Worm (Caenorhabditis elegans): ENCODE results near the gene rif-1.1.
A peak's percentile ranks its signal among the peaks of the same experiment; 100 is the strongest.

The rif-1.1 gene

ce11 chrIV:17426970-17427369 is 34.1 kb downstream of the rif-1.1 start:
- TF ChIP-seq unc-86 (tag; optimal IDR thresholded peaks at IDR 0.05) (peak; percentile 11), ama-1 (optimal IDR thresholded peaks at IDR 0.05) (no peak), hlh-17 (GFP tag; optimal IDR thresholded peaks at IDR 0.05; ENCODE audit: borderline replicate concordance) (no peak), C34B4.2 (tag; optimal IDR thresholded peaks at IDR 0.05) (no peak), snpc-4 (tag; optimal IDR thresholded peaks at IDR 0.05) (no peak), vab-15 (tag; optimal IDR thresholded peaks at IDR 0.05) (no peak), ztf-11 (tag; optimal IDR thresholded peaks at IDR 0.05) (no peak), aly-2 (tag; optimal IDR thresholded peaks at IDR 0.05) (no peak), zag-1 (tag; optimal IDR thresholded peaks at IDR 0.05) (peak; percentile 9), unc-30 (tag; optimal IDR thresholded peaks at IDR 0.05) (no peak), fkh-8 (tag; optimal IDR thresholded peaks at IDR 0.05) (peak; percentile 35), fkh-10 (GFP tag; optimal IDR thresholded peaks at IDR 0.05) (no peak), ceh-63 (GFP tag; optimal IDR thresholded peaks at IDR 0.05) (no peak), dpl-1 (GFP tag; optimal IDR thresholded peaks at IDR 0.05) (no peak), lin-35 (GFP tag; optimal IDR thresholded peaks at IDR 0.05) (peak in 1 of 2 experiments; percentile 27), lin-39 (tag; optimal IDR thresholded peaks at IDR 0.05) (no peak), C16A3.4 (tag; optimal IDR thresholded peaks at IDR 0.05) (no peak), swsn-7 (tag; optimal IDR thresholded peaks at IDR 0.05) (peak; percentile 38), ceh-8 (GFP tag; optimal IDR thresholded peaks at IDR 0.05) (no peak), mef-2 (tag; optimal IDR thresholded peaks at IDR 0.05) (no peak), nhr-47 (tag; optimal IDR thresholded peaks at IDR 0.05) (peak; percentile 6), irx-1 (tag; optimal IDR thresholded peaks at IDR 0.05) (no peak), ceh-88 (GFP tag; IDR thresholded peaks at IDR 0.05) (no peak), ces-1 (GFP tag; optimal IDR thresholded peaks at IDR 0.05) (no peak), nhr-90 (tag; optimal IDR thresholded peaks at IDR 0.05; ENCODE audit: poor library complexity) (no peak), nhr-71 (tag; optimal IDR thresholded peaks at IDR 0.05) (peak; percentile 37), sup-37 (GFP tag; optimal IDR thresholded peaks at IDR 0.05) (no peak), nhr-85 (tag) (no peak), dsc-1 (tag; optimal IDR thresholded peaks at IDR 0.05) (no peak), alr-1 (tag; optimal IDR thresholded peaks at IDR 0.05; ENCODE audit: borderline replicate concordance) (no peak), nhr-28 (tag; optimal IDR thresholded peaks at IDR 0.05) (no peak), hpl-2 (GFP tag; optimal IDR thresholded peaks at IDR 0.05) (no peak), C04F5.9 (tag; optimal IDR thresholded peaks at IDR 0.05) (no peak), efl-3 (GFP tag; optimal IDR thresholded peaks at IDR 0.05) (no peak), mep-1 (tag; optimal IDR thresholded peaks at IDR 0.05) (peak; percentile 28), nhr-20 (tag; optimal IDR thresholded peaks at IDR 0.05) (no peak), sptf-1 (tag; optimal IDR thresholded peaks at IDR 0.05) (no peak), nhr-77 (tag; optimal IDR thresholded peaks at IDR 0.05) (peak; percentile 40), nhr-19 (GFP tag; conservative IDR thresholded peaks at IDR 0.05) (peak; percentile 27; the same call in 1 of the 2 replicates), elt-2 (tag; optimal IDR thresholded peaks at IDR 0.05) (no peak), efl-1 (optimal IDR thresholded peaks at IDR 0.05) (peak; percentile 30 to 45), efl-1 (GFP tag; optimal IDR thresholded peaks at IDR 0.05 in 1 of 2) (no peak), lin-14 (GFP tag; optimal IDR thresholded peaks at IDR 0.05) (peak; percentile 85), mab-9 (GFP tag; IDR thresholded peaks at IDR 0.05) (no peak), egl-27 (tag; optimal IDR thresholded peaks at IDR 0.05) (no peak), F16B12.6 (tag; optimal IDR thresholded peaks at IDR 0.05) (no peak), snu-23 (GFP tag; optimal IDR thresholded peaks at IDR 0.05) (peak; percentile 27), ceh-82 (tag; optimal IDR thresholded peaks at IDR 0.05) (peak in 1 of 3 experiments; percentile 40), jun-1 (tag; optimal IDR thresholded peaks at IDR 0.05) (no peak), tbx-2 (tag; optimal IDR thresholded peaks at IDR 0.05) (no peak), unc-98 (GFP tag; IDR thresholded peaks at IDR 0.05) (no peak), nhr-12 (tag; optimal IDR thresholded peaks at IDR 0.05) (no peak), nhr-84 (tag; optimal IDR thresholded peaks at IDR 0.05) (no peak)
